Fruit fly (Drosophila melanogaster): ENCODE results near the gene CrebA.
A peak's percentile ranks its signal among the peaks of the same experiment; 100 is the strongest.

CrebA gene

dm6 chr3L:15496274-15496673, 38.9 kb upstream of the CrebA start, which contains the start of gene CG13455:
TSS of gene CG13455 (plus strand) at chr3L:15496574.
- TF ChIP-seq Lhr (GFP tag; optimal IDR thresholded peaks at IDR 0.05) (no peak), org-1 (GFP tag; optimal IDR thresholded peaks at IDR 0.05) (no peak), CG11247 (GFP tag; IDR thresholded peaks at IDR 0.05) (no peak), grn (GFP tag; optimal IDR thresholded peaks at IDR 0.05) (no peak), Optix (GFP tag; IDR thresholded peaks at IDR 0.05) (no peak), CG8281 (tag; optimal IDR thresholded peaks at IDR 0.05) (no peak), luna (GFP tag; optimal IDR thresholded peaks at IDR 0.05) (no peak), CG34422 (GFP tag; IDR thresholded peaks at IDR 0.05) (no peak), nom (GFP tag; optimal IDR thresholded peaks at IDR 0.05) (no peak), CG17186 (GFP tag; optimal IDR thresholded peaks at IDR 0.05) (no peak), kah (GFP tag; optimal IDR thresholded peaks at IDR 0.05) (no peak), CG18262 (tag; optimal IDR thresholded peaks at IDR 0.05) (no peak), Neu2 (GFP tag; optimal IDR thresholded peaks at IDR 0.05; ENCODE audit: borderline replicate concordance) (no peak), ewg (GFP tag; optimal IDR thresholded peaks at IDR 0.05) (no peak), dmrt11E (tag; optimal IDR thresholded peaks at IDR 0.05) (no peak)

dm6 chr3L:15497902-15498301, 37.3 kb upstream of the CrebA start, which contains the start of gene CG7276:
TSS of gene CG7276 (plus strand) at chr3L:15498202.
- TF ChIP-seq Sry-δ (GFP tag; optimal IDR thresholded peaks at IDR 0.05), result no peak
- TF ChIP-seq br (optimal IDR thresholded peaks at IDR 0.05), result no peak
- no peak for TF ChIP-seq scrt (GFP tag; optimal IDR thresholded peaks at IDR 0.05)
- TF ChIP-seq MTF-1 (GFP tag; optimal IDR thresholded peaks at IDR 0.05; ENCODE audit: borderline replicate concordance), result no peak
- TF ChIP-seq CrebB (tag; optimal IDR thresholded peaks at IDR 0.05), result no peak
- no peak for TF ChIP-seq sima (GFP tag; optimal IDR thresholded peaks at IDR 0.05)
- TF ChIP-seq CG4707 (GFP tag; optimal IDR thresholded peaks at IDR 0.05), result no peak
- TF ChIP-seq oc (tag; optimal IDR thresholded peaks at IDR 0.05), result no peak

- TF ChIP-seq Opbp (GFP tag; IDR thresholded peaks at IDR 0.05; ENCODE audit: partially characterized antibody) (peak; percentile 65; the same call in 2 of the 3 replicates), vfl (GFP tag; optimal IDR thresholded peaks at IDR 0.05) (no peak), Dll (GFP tag; IDR thresholded peaks at IDR 0.05; ENCODE audit: partially characterized antibody) (peak; percentile 44; the same call in 1 of the 4 replicates), CoRest (tag; optimal IDR thresholded peaks at IDR 0.05) (peak; percentile 15), CG14441 (GFP tag; IDR thresholded peaks at IDR 0.05) (no peak), MESR4 (GFP tag; optimal IDR thresholded peaks at IDR 0.05) (peak; percentile 54), Bgb (GFP tag; IDR thresholded peaks at IDR 0.05; ENCODE audit: partially characterized antibody) (peak; percentile 74), CG34224 (GFP tag; IDR thresholded peaks at IDR 0.05; ENCODE audit: partially characterized antibody) (peak; percentile 54), Dbx (GFP tag; IDR thresholded peaks at IDR 0.05) (no peak), CG11247 (GFP tag; IDR thresholded peaks at IDR 0.05) (no peak), mirr (GFP tag; optimal IDR thresholded peaks at IDR 0.05) (peak; percentile 34), Six4 (GFP tag; optimal IDR thresholded peaks at IDR 0.05) (no peak), CG13424 (tag; optimal IDR thresholded peaks at IDR 0.05) (peak; percentile 33), Tbp (GFP tag; optimal IDR thresholded peaks at IDR 0.05) (no peak), CG2712 (tag; optimal IDR thresholded peaks at IDR 0.05) (peak; percentile 2), bsh (GFP tag; optimal IDR thresholded peaks at IDR 0.05) (no peak), CG8359 (GFP tag; optimal IDR thresholded peaks at IDR 0.05; ENCODE audit: borderline replicate concordance) (no peak), gfzf (GFP tag; optimal IDR thresholded peaks at IDR 0.05) (peak; percentile 26), Dp (GFP tag; optimal IDR thresholded peaks at IDR 0.05) (peak; percentile 98), MTF-1 (GFP tag; optimal IDR thresholded peaks at IDR 0.05; ENCODE audit: borderline replicate concordance) (no peak), CG33213 (GFP tag; optimal IDR thresholded peaks at IDR 0.05) (peak; percentile 15), CG2678 (tag; optimal IDR thresholded peaks at IDR 0.05) (no peak), Fer1 (GFP tag; optimal IDR thresholded peaks at IDR 0.05) (peak; percentile 49), twi (tag; optimal IDR thresholded peaks at IDR 0.05) (peak; percentile 55), knrl (GFP tag; IDR thresholded peaks at IDR 0.05; ENCODE audit: partially characterized antibody) (peak; percentile 46; the same call in 2 of the 3 replicates), Lhr (GFP tag; optimal IDR thresholded peaks at IDR 0.05) (peak; percentile 42), cas (GFP tag; IDR thresholded peaks at IDR 0.05) (no peak)
These were observed 36.5 kb upstream of the CrebA start, which contains the start of gene CG7275 for dm6 chr3L:15498745-15499144. TSS of gene CG7275 (plus strand) at chr3L:15498959.

Data from whole organism, embryonic.